Fruit fly (Drosophila melanogaster) whole organism, embryonic: ENCODE data around the gene TbCMF46.

ENCODE experiments used
- Adf1 ChIP-seq: fragments of 200-800 bp; sonication (Bioruptor generic); IDR thresholded peaks from 2 replicates; pipeline ENCODE4 v1.3.6; 2022; ENCODE audit warnings: missing biosample characterization, missing genetic modification characterization
- CG10209 ChIP-seq: fragments of 200-800 bp; sonication (Bioruptor generic); optimal IDR thresholded peaks from 3 replicates; lab custom pipeline; 2017; ENCODE audit warnings: missing biosample characterization, mild to moderate bottlenecking, missing genetic modification characterization, missing genetic modification reagents
- CG10366 ChIP-seq: fragments of 200-800 bp; sonication (Bioruptor generic); IDR thresholded peaks from 2 replicates; pipeline ENCODE4 v1.3.6; 2022; ENCODE audit warnings: missing biosample characterization, missing genetic modification characterization
- CG10565 ChIP-seq: fragments of 200-800 bp; sonication (Bioruptor generic); optimal IDR thresholded peaks from 3 replicates; lab custom pipeline; 2016; ENCODE audit warnings: missing biosample characterization, mild to moderate bottlenecking, missing genetic modification characterization
- CG11085 ChIP-seq: fragments of 200-800 bp; sonication (Bioruptor generic); IDR thresholded peaks from 2 replicates; pipeline ENCODE4 v1.3.6; 2022; ENCODE audit warnings: missing biosample characterization, missing genetic modification characterization
- CG12659 ChIP-seq: fragments of 200-800 bp; sonication (Bioruptor generic); optimal IDR thresholded peaks from 3 replicates; lab custom pipeline; 2017; ENCODE audit warnings: mild to moderate bottlenecking, missing biosample characterization, missing genetic modification reagents, missing genetic modification characterization
- CG13775 ChIP-seq: fragments of 200-800 bp; sonication (Bioruptor generic); optimal IDR thresholded peaks from 3 replicates; lab custom pipeline; 2017; ENCODE audit warnings: missing biosample characterization, mild to moderate bottlenecking, missing genetic modification characterization
- CG15601 ChIP-seq: fragments of 200-800 bp; sonication (Bioruptor generic); optimal IDR thresholded peaks from 3 replicates; lab custom pipeline; 2019; ENCODE audit warnings: missing biosample characterization, mild to moderate bottlenecking, missing genetic modification characterization, moderate library complexity
- CG1603 ChIP-seq: fragments of 200-800 bp; sonication (Bioruptor generic); optimal IDR thresholded peaks from 2 replicates; lab custom pipeline; 2019; ENCODE audit warnings: missing biosample characterization, mild to moderate bottlenecking, missing genetic modification characterization, moderate library complexity
- CG17612 ChIP-seq: fragments of 200-800 bp; sonication (Bioruptor generic); IDR thresholded peaks from 2 replicates; pipeline ENCODE4 v1.3.6; 2022; ENCODE audit warnings: missing biosample characterization, missing genetic modification characterization
- CG2875 ChIP-seq: fragments of 200-800 bp; sonication (Bioruptor generic); optimal IDR thresholded peaks from 2 replicates; lab custom pipeline; 2017; ENCODE audit warnings: missing biosample characterization, mild to moderate bottlenecking, missing genetic modification characterization, missing genetic modification reagents
- CG31365 ChIP-seq: fragments of 200-800 bp; sonication (Bioruptor generic); optimal IDR thresholded peaks from 2 replicates; lab custom pipeline; 2018; ENCODE audit warnings: missing biosample characterization, mild to moderate bottlenecking, missing genetic modification characterization
- CG31441 ChIP-seq: fragments of 200-800 bp; sonication (Bioruptor generic); IDR thresholded peaks from 2 replicates; pipeline ENCODE4 v1.3.6; 2022; ENCODE audit warnings: missing biosample characterization, missing genetic modification characterization
- CG32767 ChIP-seq: fragments of 200-800 bp; sonication (Bioruptor generic); IDR thresholded peaks from 2 replicates; pipeline ENCODE4 v1.3.6; 2022; ENCODE audit warnings: missing biosample characterization, missing genetic modification characterization
- CG3838 ChIP-seq: fragments of 200-800 bp; sonication (Bioruptor generic); optimal IDR thresholded peaks from 3 replicates; lab custom pipeline; 2016; ENCODE audit warnings: missing biosample characterization, missing genetic modification characterization
- CG42726 ChIP-seq: fragments of 200-800 bp; sonication (Bioruptor generic); IDR thresholded peaks from 2 replicates; pipeline ENCODE4 v1.3.6; 2022; ENCODE audit warnings: missing biosample characterization, missing genetic modification characterization; ENCODE audit not compliant: partially characterized antibody
- D19A ChIP-seq: fragments of 200-800 bp; optimal IDR thresholded peaks from 3 replicates; lab custom pipeline; 2019; ENCODE audit warnings: missing biosample characterization, mild to moderate bottlenecking, missing genetic modification characterization, moderate library complexity
- E2f2 ChIP-seq: fragments of 200-800 bp; sonication (Bioruptor generic); IDR thresholded peaks from 2 replicates; pipeline ENCODE4 v1.3.6; 2022; ENCODE audit warnings: missing biosample characterization, missing genetic modification characterization
- Ets97D ChIP-seq: fragments of 200-800 bp; sonication (Bioruptor generic); optimal IDR thresholded peaks from 3 replicates; lab custom pipeline; 2016; ENCODE audit warnings: missing biosample characterization, missing genetic modification characterization
- Gug ChIP-seq: fragments of 200-800 bp; sonication (Bioruptor generic); IDR thresholded peaks from 4 replicates; pipeline ENCODE4 v1.3.6; 2022; ENCODE audit warnings: missing biosample characterization, missing genetic modification characterization
- Hmx ChIP-seq: fragments of 200-800 bp; sonication (Bioruptor generic); optimal IDR thresholded peaks from 2 replicates; lab custom pipeline; 2016; ENCODE audit warnings: missing biosample characterization, missing genetic modification characterization
- Hr3 ChIP-seq: fragments of 200-800 bp; sonication (Bioruptor generic); optimal IDR thresholded peaks from 3 replicates; lab custom pipeline; 2016; ENCODE audit warnings: missing biosample characterization, missing genetic modification characterization
- Hr39 ChIP-seq: fragments of >200 bp; optimal IDR thresholded peaks from 2 replicates; lab custom pipeline; 2017
- MTF-1 ChIP-seq: fragments of 200-800 bp; sonication (Bioruptor generic); optimal IDR thresholded peaks from 2 replicates; lab custom pipeline; 2018; ENCODE audit warnings: missing biosample characterization, mild to moderate bottlenecking, missing genetic modification characterization, borderline replicate concordance
- Nf-YA ChIP-seq: fragments of 200-800 bp; sonication (Bioruptor generic); IDR thresholded peaks from 2 replicates; pipeline ENCODE4 v1.3.6; 2022; ENCODE audit warnings: missing biosample characterization, missing genetic modification characterization
- Opbp ChIP-seq: fragments of 200-800 bp; sonication (Bioruptor generic); IDR thresholded peaks from 3 replicates; pipeline ENCODE4 v1.3.6; 2022; ENCODE audit warnings: missing biosample characterization, missing genetic modification characterization; ENCODE audit not compliant: partially characterized antibody
- Pdp1 ChIP-seq, 2 experiments: fragments of 200-800 bp; sonication (Bioruptor generic); optimal IDR thresholded peaks; 3 replicates each; lab custom pipeline; 2016; ENCODE audit warnings: missing biosample characterization in 2 of 2, missing genetic modification characterization in 2 of 2, mild to moderate bottlenecking in 1 of 2, moderate library complexity in 1 of 2
- Sox100B ChIP-seq: fragments of 200-800 bp; sonication (Bioruptor generic); optimal IDR thresholded peaks from 3 replicates; lab custom pipeline; 2018; ENCODE audit warnings: missing biosample characterization, mild to moderate bottlenecking, missing genetic modification characterization
- Spps ChIP-seq: fragments of 200-800 bp; sonication (Bioruptor generic); optimal IDR thresholded peaks from 2 replicates; lab custom pipeline; 2018; ENCODE audit warnings: missing biosample characterization, mild to moderate bottlenecking, missing genetic modification characterization
- Tbp ChIP-seq: fragments of >200 bp; optimal IDR thresholded peaks from 2 replicates; lab custom pipeline; 2018; ENCODE audit warnings: missing biosample characterization, missing genetic modification characterization
- ase ChIP-seq: fragments of 200-800 bp; sonication (Bioruptor generic); IDR thresholded peaks from 3 replicates; pipeline ENCODE4 v1.3.6; 2022; ENCODE audit warnings: missing biosample characterization, missing genetic modification characterization
- btn ChIP-seq: fragments of 200-800 bp; sonication (Bioruptor generic); optimal IDR thresholded peaks from 2 replicates; lab custom pipeline; 2016; ENCODE audit warnings: missing biosample characterization, missing genetic modification characterization
- dpn ChIP-seq, 2 experiments: fragments of 200-800 bp; sonication (Bioruptor generic); optimal IDR thresholded peaks; 3 replicates each; lab custom pipeline; 2016; ENCODE audit warnings: missing biosample characterization in 2 of 2, missing genetic modification characterization in 2 of 2
- ewg ChIP-seq: fragments of 200-800 bp; sonication (Bioruptor generic); optimal IDR thresholded peaks from 3 replicates; lab custom pipeline; 2017; ENCODE audit warnings: mild to moderate bottlenecking, missing biosample characterization, missing genetic modification reagents, missing genetic modification characterization
- gsb ChIP-seq: fragments of 200-800 bp; sonication (Bioruptor generic); IDR thresholded peaks from 2 replicates; pipeline ENCODE4 v1.3.6; 2022; ENCODE audit warnings: missing biosample characterization, missing genetic modification characterization
- h ChIP-seq: fragments of >200 bp; optimal IDR thresholded peaks from 2 replicates; lab custom pipeline; 2017
- kni ChIP-seq: fragments of 200-800 bp; sonication (Bioruptor generic); optimal IDR thresholded peaks from 3 replicates; lab custom pipeline; 2017; ENCODE audit warnings: mild to moderate bottlenecking, missing biosample characterization, missing genetic modification reagents, missing genetic modification characterization
- lmd ChIP-seq: fragments of 200-800 bp; sonication (Bioruptor generic); IDR thresholded peaks from 2 replicates; pipeline ENCODE4 v1.3.6; 2022; ENCODE audit warnings: missing biosample characterization, missing genetic modification characterization
- oc ChIP-seq: fragments of 200-800 bp; sonication (Bioruptor generic); optimal IDR thresholded peaks from 2 replicates; lab custom pipeline; 2018; ENCODE audit warnings: missing biosample characterization, mild to moderate bottlenecking, missing genetic modification characterization, moderate library complexity
- odd ChIP-seq: fragments of 200-800 bp; sonication (Bioruptor generic); optimal IDR thresholded peaks from 2 replicates; lab custom pipeline; 2017; ENCODE audit warnings: missing biosample characterization, mild to moderate bottlenecking, missing genetic modification characterization
- prd ChIP-seq, 3 experiments: fragments of >200 bp in 2 of 3; fragments of 200-800 bp in 1 of 3; sonication (Bioruptor generic) in 1 of 3; optimal IDR thresholded peaks in 2 of 3; IDR thresholded peaks in 1 of 3; 2 replicates in 2 of 3; 3 replicates in 1 of 3; pipeline versions ENCODE4 v1.3.6 to Lab custom; 2017 to 2022; ENCODE audit warnings: missing biosample characterization in 1 of 3, missing genetic modification characterization in 1 of 3
- ranshi ChIP-seq: fragments of 200-800 bp; sonication (Bioruptor generic); IDR thresholded peaks from 2 replicates; pipeline ENCODE4 v1.3.6; 2022; ENCODE audit warnings: missing biosample characterization, missing genetic modification characterization
- sc ChIP-seq, 3 experiments: fragments of >200 bp in 2 of 3; fragments of 200-800 bp in 1 of 3; sonication (Bioruptor generic) in 1 of 3; optimal IDR thresholded peaks; 2 replicates in 2 of 3; 3 replicates in 1 of 3; lab custom pipeline; 2017; ENCODE audit warnings: mild to moderate bottlenecking in 1 of 3, missing biosample characterization in 1 of 3, missing genetic modification characterization in 1 of 3, missing genetic modification reagents in 1 of 3
- sim ChIP-seq: fragments of 200-800 bp; sonication (Bioruptor generic); IDR thresholded peaks from 2 replicates; pipeline ENCODE4 v1.3.6; 2022; ENCODE audit warnings: missing biosample characterization, missing genetic modification characterization
- sna ChIP-seq: fragments of 200-800 bp; sonication (Bioruptor generic); IDR thresholded peaks from 2 replicates; pipeline ENCODE4 v1.3.6; 2022; ENCODE audit warnings: missing biosample characterization, missing genetic modification characterization; ENCODE audit not compliant: partially characterized antibody
- tll ChIP-seq, 2 experiments: fragments of 200-800 bp in 1 of 2; fragments of >200 bp in 1 of 2; sonication (Bioruptor generic) in 1 of 2; optimal IDR thresholded peaks; 2 replicates each; lab custom pipeline; 2017 to 2019; ENCODE audit warnings: missing biosample characterization in 2 of 2, missing genetic modification characterization in 2 of 2, mild to moderate bottlenecking in 1 of 2, moderate library complexity in 1 of 2
- ttk ChIP-seq: fragments of 200-800 bp; sonication (Bioruptor generic); IDR thresholded peaks from 2 replicates; pipeline ENCODE4 v2.1.2; 2022; ENCODE audit warnings: missing biosample characterization, missing genetic modification characterization
- tup ChIP-seq: fragments of 200-800 bp; sonication (Bioruptor generic); optimal IDR thresholded peaks from 2 replicates; lab custom pipeline; 2016; ENCODE audit warnings: missing biosample characterization, mild to moderate bottlenecking, missing genetic modification characterization, moderate library complexity
- unc-4 ChIP-seq: fragments of 200-800 bp; sonication (Bioruptor generic); IDR thresholded peaks from 2 replicates; pipeline ENCODE4 v1.3.6; 2022; ENCODE audit warnings: missing biosample characterization, missing genetic modification characterization; ENCODE audit not compliant: partially characterized antibody
- zfh2 ChIP-seq: fragments of 200-800 bp; sonication (Bioruptor generic); optimal IDR thresholded peaks from 2 replicates; lab custom pipeline; 2016; ENCODE audit warnings: missing biosample characterization, missing genetic modification characterization

Gene TbCMF46

DNA sequence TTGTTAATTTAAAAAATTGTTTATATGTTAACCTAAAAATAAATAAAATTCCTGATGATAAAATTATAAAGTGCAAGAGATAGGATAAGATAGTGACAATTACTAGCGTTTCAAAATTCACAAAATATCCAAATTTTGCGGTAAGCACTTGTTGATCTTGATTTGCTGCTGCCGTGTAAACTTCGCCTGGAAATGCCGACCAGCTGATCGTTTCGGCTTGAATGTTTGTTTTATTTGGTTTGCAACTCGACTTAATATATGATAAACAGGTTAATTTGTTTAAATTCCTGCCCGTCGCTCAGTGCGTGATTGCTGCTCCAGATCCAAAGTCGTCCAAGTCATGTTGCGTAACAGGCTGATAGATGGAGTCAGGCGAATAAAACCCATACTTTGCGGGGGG is 3.3 kb downstream of the TbCMF46 start, which contains the start of gene CG4592 (continued):
- peak; percentile 57; the same call in 1 of the 2 replicates for TF ChIP-seq lmd (GFP tag; lab: Robert Waterston, UW)
- TF ChIP-seq CG42726 (GFP tag; lab: Robert Waterston, UW): no peak
- TF ChIP-seq CG32767: peak; percentile 56; the same call in 1 of the 2 replicates
- TF ChIP-seq btn (GFP tag; lab: Kevin White, UChicago): no peak
- TF ChIP-seq Sox100B (GFP tag; lab: Kevin White, UChicago): no peak
- TF ChIP-seq CG15601 (tag; lab: Kevin White, UChicago): no peak
- TF ChIP-seq ase (GFP tag; lab: Robert Waterston, UW): no peak
- peak; percentile 24 to 50 for TF ChIP-seq dpn (GFP tag; optimal IDR thresholded peaks at IDR 0.05; lab: Kevin White, UChicago)
- peak; percentile 60 for TF ChIP-seq E2f2 (GFP tag; lab: Robert Waterston, UW)
- no peak for TF ChIP-seq ttk (GFP tag; lab: Robert Waterston, UW)
- peak; percentile 22 for TF ChIP-seq Spps (tag; lab: Kevin White, UChicago)
- peak; percentile 25 for TF ChIP-seq Hmx
- TF ChIP-seq D19A (tag; lab: Kevin White, UChicago): no peak
- peak; percentile 67 for TF ChIP-seq CG1603 (tag; lab: Kevin White, UChicago)
- no peak for TF ChIP-seq odd (GFP tag; lab: Kevin White, UChicago)
- peak; percentile 58 for TF ChIP-seq CG10209 (GFP tag; lab: Kevin White, UChicago)
- TF ChIP-seq CG2875 (GFP tag; lab: Kevin White, UChicago): peak; percentile 45
- TF ChIP-seq ewg (GFP tag; lab: Kevin White, UChicago): no peak
- 0 out of 2 replicates have a peak, but pooled peaks have one; percentile 15 for TF ChIP-seq unc-4
- no peak for TF ChIP-seq Nf-YA (GFP tag; lab: Robert Waterston, UW)
- no peak for TF ChIP-seq sna (GFP tag; lab: Robert Waterston, UW)
- TF ChIP-seq CG31441 (GFP tag; lab: Robert Waterston, UW): no peak
- no peak for TF ChIP-seq CG17612 (GFP tag; lab: Robert Waterston, UW)
- TF ChIP-seq h (lab: Kevin White, UChicago): no peak
- peak; percentile 72 for TF ChIP-seq CG10366
- TF ChIP-seq sim (GFP tag; lab: Robert Waterston, UW): no peak
- TF ChIP-seq Tbp (GFP tag; lab: Kevin White, UChicago): no peak
- TF ChIP-seq oc (tag; lab: Kevin White, UChicago): no peak
- TF ChIP-seq tup: no peak
- no peak for TF ChIP-seq gsb (GFP tag; lab: Robert Waterston, UW)
- peak; percentile 18; the same call in 1 of the 2 replicates for TF ChIP-seq Adf1 (GFP tag; lab: Robert Waterston, UW)
- peak; percentile 53 for TF ChIP-seq CG13775 (GFP tag; lab: Kevin White, UChicago)
- TF ChIP-seq CG12659 (GFP tag; lab: Kevin White, UChicago): peak; percentile 63
- TF ChIP-seq MTF-1 (GFP tag; lab: Kevin White, UChicago): peak; percentile 26
- peak; percentile 11 for TF ChIP-seq CG31365 (tag; lab: Kevin White, UChicago)
- TF ChIP-seq ranshi: peak; percentile 66
- TF ChIP-seq Ets97D (GFP tag; lab: Kevin White, UChicago): peak; percentile 26
- no peak for TF ChIP-seq sc (optimal IDR thresholded peaks at IDR 0.05; lab: Kevin White, UChicago)
- TF ChIP-seq sc (GFP tag; optimal IDR thresholded peaks at IDR 0.05; lab: Kevin White, UChicago): no peak
- TF ChIP-seq Pdp1 (GFP tag; optimal IDR thresholded peaks at IDR 0.05; lab: Kevin White, UChicago): peak; percentile 60 to 71
- TF ChIP-seq Gug (GFP tag; lab: Robert Waterston, UW): no peak
- TF ChIP-seq zfh2 (GFP tag; lab: Kevin White, UChicago): peak; percentile 30
- TF ChIP-seq CG3838 (GFP tag; lab: Kevin White, UChicago): peak; percentile 5
- no peak for TF ChIP-seq prd (optimal IDR thresholded peaks at IDR 0.05; lab: Kevin White, UChicago)
- peak; percentile 53; the same call in 2 of the 3 replicates for TF ChIP-seq prd (GFP tag; IDR thresholded peaks at IDR 0.05; lab: Robert Waterston, UW)
- no peak for TF ChIP-seq Hr39 (lab: Kevin White, UChicago)
- TF ChIP-seq CG10565 (GFP tag; lab: Kevin White, UChicago): no peak
- TF ChIP-seq CG11085 (GFP tag; lab: Robert Waterston, UW): no peak
- peak; percentile 34 for TF ChIP-seq Hr3 (GFP tag; lab: Kevin White, UChicago)
- no peak for TF ChIP-seq kni (GFP tag; lab: Kevin White, UChicago)
- no peak for TF ChIP-seq tll (GFP tag; optimal IDR thresholded peaks at IDR 0.05; lab: Kevin White, UChicago)
- TF ChIP-seq Opbp (GFP tag; lab: Robert Waterston, UW): no peak
